Fruit fly (Drosophila melanogaster) whole organism, embryonic: ENCODE results near the gene sws.
A peak's percentile ranks its signal among the peaks of the same experiment; 100 is the strongest.

Experiments
- Awh ChIP-seq: fragments of 200-800 bp; sonication (Bioruptor generic); IDR thresholded peaks from 2 replicates; pipeline ENCODE4, ENCODE4 v1.3.6; 2022; ENCODE audit warnings: missing biosample characterization, missing genetic modification characterization
- CG10209 ChIP-seq: fragments of 200-800 bp; sonication (Bioruptor generic); optimal IDR thresholded peaks from 3 replicates; lab custom pipeline; 2017; ENCODE audit warnings: missing biosample characterization, mild to moderate bottlenecking, missing genetic modification characterization, missing genetic modification reagents
- CG10321 ChIP-seq: fragments of 200-800 bp; sonication (Bioruptor generic); IDR thresholded peaks from 2 replicates; pipeline ENCODE4 v1.3.6; 2022; ENCODE audit warnings: missing biosample characterization, missing genetic modification characterization
- CG10979 ChIP-seq: fragments of 200-800 bp; sonication (Bioruptor generic); optimal IDR thresholded peaks from 2 replicates; lab custom pipeline; 2018; ENCODE audit warnings: missing biosample characterization, mild to moderate bottlenecking, missing genetic modification characterization, moderate library complexity
- CG11085 ChIP-seq: fragments of 200-800 bp; sonication (Bioruptor generic); IDR thresholded peaks from 2 replicates; pipeline ENCODE4 v1.3.6; 2022; ENCODE audit warnings: missing biosample characterization, missing genetic modification characterization
- CG11560 ChIP-seq: fragments of 200-800 bp; sonication (Bioruptor generic); IDR thresholded peaks from 3 replicates; pipeline ENCODE4 v1.3.6; 2022; ENCODE audit warnings: missing biosample characterization, missing genetic modification characterization
- CG11696 ChIP-seq: fragments of 200-800 bp; sonication (Bioruptor generic); IDR thresholded peaks from 2 replicates; pipeline ENCODE4 v1.3.6; 2022; ENCODE audit warnings: missing biosample characterization, missing genetic modification characterization
- CG1233 ChIP-seq: fragments of 200-800 bp; sonication (Bioruptor generic); optimal IDR thresholded peaks from 4 replicates; lab custom pipeline; 2018; ENCODE audit warnings: missing biosample characterization, mild to moderate bottlenecking, missing genetic modification characterization
- CG14965 ChIP-seq: fragments of 200-800 bp; sonication (Bioruptor generic); optimal IDR thresholded peaks from 2 replicates; lab custom pipeline; 2016; ENCODE audit warnings: missing biosample characterization, missing genetic modification characterization, borderline replicate concordance
- CG15269 ChIP-seq: fragments of 200-800 bp; sonication (Bioruptor generic); optimal IDR thresholded peaks from 2 replicates; lab custom pipeline; 2018; ENCODE audit warnings: missing biosample characterization, mild to moderate bottlenecking, missing genetic modification characterization, moderate library complexity
- CG15479 ChIP-seq: fragments of 200-800 bp; sonication (Bioruptor generic); optimal IDR thresholded peaks from 3 replicates; lab custom pipeline; 2019; ENCODE audit warnings: missing biosample characterization, mild to moderate bottlenecking, missing genetic modification characterization, moderate library complexity
- CG1603 ChIP-seq: fragments of 200-800 bp; sonication (Bioruptor generic); optimal IDR thresholded peaks from 2 replicates; lab custom pipeline; 2019; ENCODE audit warnings: missing biosample characterization, mild to moderate bottlenecking, missing genetic modification characterization, moderate library complexity
- CG16813 ChIP-seq: fragments of 200-800 bp; sonication (Bioruptor generic); IDR thresholded peaks from 3 replicates; pipeline ENCODE4 v1.3.6; 2022; ENCODE audit warnings: missing biosample characterization, missing genetic modification characterization; ENCODE audit not compliant: partially characterized antibody
- CG17359 ChIP-seq: fragments of 200-800 bp; sonication (Bioruptor generic); optimal IDR thresholded peaks from 3 replicates; lab custom pipeline; 2018; ENCODE audit warnings: missing biosample characterization, mild to moderate bottlenecking, missing genetic modification characterization, moderate library complexity
- CG18476 ChIP-seq: fragments of 200-800 bp; sonication (Bioruptor generic); optimal IDR thresholded peaks from 2 replicates; lab custom pipeline; 2016; ENCODE audit warnings: missing biosample characterization, mild to moderate bottlenecking, missing genetic modification characterization
- CG2199 ChIP-seq: fragments of 200-800 bp; sonication (Bioruptor generic); IDR thresholded peaks from 3 replicates; pipeline ENCODE4 v1.3.6; 2022; ENCODE audit warnings: missing biosample characterization, missing genetic modification characterization
- CG3407 ChIP-seq: fragments of 200-800 bp; sonication (Bioruptor generic); optimal IDR thresholded peaks from 2 replicates; lab custom pipeline; 2018; ENCODE audit warnings: missing biosample characterization, mild to moderate bottlenecking, missing genetic modification characterization
- CG34422 ChIP-seq: fragments of 200-800 bp; sonication (Bioruptor generic); IDR thresholded peaks from 3 replicates; pipeline ENCODE4 v1.3.6; 2022; ENCODE audit warnings: missing biosample characterization, missing genetic modification characterization
- CG3726 ChIP-seq: fragments of 200-800 bp; sonication (Bioruptor generic); IDR thresholded peaks from 3 replicates; pipeline ENCODE4, ENCODE4 v1.3.6; 2022; ENCODE audit warnings: missing biosample characterization, missing genetic modification characterization
- CG42726 ChIP-seq: fragments of 200-800 bp; sonication (Bioruptor generic); IDR thresholded peaks from 2 replicates; pipeline ENCODE4 v1.3.6; 2022; ENCODE audit warnings: missing biosample characterization, missing genetic modification characterization; ENCODE audit not compliant: partially characterized antibody
- CG4617 ChIP-seq: fragments of 200-800 bp; sonication (Bioruptor generic); optimal IDR thresholded peaks from 3 replicates; lab custom pipeline; 2016; ENCODE audit warnings: missing biosample characterization, missing genetic modification characterization, borderline replicate concordance
- CG7357 ChIP-seq: fragments of 200-800 bp; sonication (Bioruptor generic); IDR thresholded peaks from 3 replicates; pipeline ENCODE4 v1.3.6; 2022; ENCODE audit warnings: missing biosample characterization, missing genetic modification characterization
- CG7839 ChIP-seq: fragments of 200-800 bp; sonication (Bioruptor generic); optimal IDR thresholded peaks from 3 replicates; lab custom pipeline; 2018; ENCODE audit warnings: missing biosample characterization, mild to moderate bottlenecking, missing genetic modification characterization, moderate library complexity
- CG8281 ChIP-seq: fragments of 200-800 bp; sonication (Bioruptor generic); optimal IDR thresholded peaks from 2 replicates; lab custom pipeline; 2018; ENCODE audit warnings: missing biosample characterization, mild to moderate bottlenecking, missing genetic modification characterization, moderate library complexity
- CG9437 ChIP-seq: fragments of 200-800 bp; sonication (Bioruptor generic); optimal IDR thresholded peaks from 2 replicates; lab custom pipeline; 2018; ENCODE audit warnings: missing biosample characterization, mild to moderate bottlenecking, missing genetic modification characterization
- CkIIα-i1 ChIP-seq: fragments of 200-800 bp; sonication (Bioruptor generic); IDR thresholded peaks from 2 replicates; pipeline ENCODE4 v1.3.6; 2022; ENCODE audit warnings: missing biosample characterization, missing genetic modification characterization
- CrebB ChIP-seq: fragments of 200-800 bp; sonication (Bioruptor generic); optimal IDR thresholded peaks from 3 replicates; lab custom pipeline; 2018; ENCODE audit warnings: missing biosample characterization, mild to moderate bottlenecking, missing genetic modification characterization
- Dad ChIP-seq: fragments of 200-800 bp; sonication (Bioruptor generic); optimal IDR thresholded peaks from 3 replicates; lab custom pipeline; 2016; ENCODE audit warnings: missing biosample characterization, missing genetic modification characterization
- Doc3 ChIP-seq: fragments of 200-800 bp; sonication (Bioruptor generic); IDR thresholded peaks from 3 replicates; pipeline ENCODE4 v1.3.6; 2022; ENCODE audit warnings: missing biosample characterization, missing genetic modification characterization; ENCODE audit not compliant: partially characterized antibody
- Drgx ChIP-seq: fragments of 200-800 bp; sonication (Bioruptor generic); IDR thresholded peaks from 2 replicates; pipeline ENCODE4 v1.3.6; 2022; ENCODE audit warnings: missing biosample characterization, missing genetic modification characterization
- E2f1 ChIP-seq: fragments of 200-800 bp; sonication (Bioruptor generic); IDR thresholded peaks from 2 replicates; pipeline ENCODE4 v1.3.6; 2022; ENCODE audit warnings: missing biosample characterization, missing genetic modification characterization
- Hmx ChIP-seq: fragments of 200-800 bp; sonication (Bioruptor generic); optimal IDR thresholded peaks from 2 replicates; lab custom pipeline; 2016; ENCODE audit warnings: missing biosample characterization, missing genetic modification characterization
- Mad ChIP-seq: fragments of 200-800 bp; sonication (Bioruptor generic); optimal IDR thresholded peaks from 2 replicates; lab custom pipeline; 2016; ENCODE audit warnings: missing biosample characterization, missing genetic modification characterization
- Mrtf ChIP-seq: fragments of 200-800 bp; sonication (Bioruptor generic); IDR thresholded peaks from 3 replicates; pipeline ENCODE4 v1.3.6; 2022; ENCODE audit warnings: missing biosample characterization, missing genetic modification characterization
- NK7.1 ChIP-seq: fragments of 200-800 bp; sonication (Bioruptor generic); optimal IDR thresholded peaks from 3 replicates; lab custom pipeline; 2016; ENCODE audit warnings: missing biosample characterization, missing genetic modification characterization
- ac ChIP-seq: fragments of 200-800 bp; sonication (Bioruptor generic); optimal IDR thresholded peaks from 3 replicates; lab custom pipeline; 2017; ENCODE audit warnings: missing biosample characterization, mild to moderate bottlenecking, missing genetic modification characterization
- chm ChIP-seq: fragments of 200-800 bp; sonication (Bioruptor generic); IDR thresholded peaks from 2 replicates; pipeline ENCODE4 v1.3.6; 2022; ENCODE audit warnings: missing biosample characterization, missing genetic modification characterization
- ewg ChIP-seq: fragments of 200-800 bp; sonication (Bioruptor generic); optimal IDR thresholded peaks from 3 replicates; lab custom pipeline; 2017; ENCODE audit warnings: mild to moderate bottlenecking, missing biosample characterization, missing genetic modification reagents, missing genetic modification characterization
- fd3F ChIP-seq: fragments of 200-800 bp; sonication (Bioruptor generic); optimal IDR thresholded peaks from 2 replicates; lab custom pipeline; 2018; ENCODE audit warnings: missing biosample characterization, mild to moderate bottlenecking, missing genetic modification characterization, moderate library complexity
- h ChIP-seq: fragments of >200 bp; optimal IDR thresholded peaks from 2 replicates; lab custom pipeline; 2017
- ind ChIP-seq: fragments of 200-800 bp; sonication (Bioruptor generic); optimal IDR thresholded peaks from 3 replicates; lab custom pipeline; 2016; ENCODE audit warnings: missing biosample characterization, missing genetic modification characterization
- kni ChIP-seq: fragments of 200-800 bp; sonication (Bioruptor generic); optimal IDR thresholded peaks from 3 replicates; lab custom pipeline; 2017; ENCODE audit warnings: mild to moderate bottlenecking, missing biosample characterization, missing genetic modification reagents, missing genetic modification characterization
- luna ChIP-seq: fragments of 200-800 bp; sonication (Bioruptor generic); optimal IDR thresholded peaks from 2 replicates; lab custom pipeline; 2016; ENCODE audit warnings: missing biosample characterization, missing genetic modification characterization
- phol ChIP-seq: fragments of 200-800 bp; sonication (Bioruptor generic); optimal IDR thresholded peaks from 3 replicates; lab custom pipeline; 2018; ENCODE audit warnings: missing biosample characterization, mild to moderate bottlenecking, missing genetic modification characterization, moderate library complexity
- row ChIP-seq: fragments of 200-800 bp; sonication (Bioruptor generic); IDR thresholded peaks from 3 replicates; pipeline ENCODE4 v1.3.6; 2022; ENCODE audit warnings: missing biosample characterization, missing genetic modification characterization
- sob ChIP-seq: fragments of 200-800 bp; sonication (Bioruptor generic); IDR thresholded peaks from 2 replicates; pipeline ENCODE4 v1.3.6; 2022; ENCODE audit warnings: missing biosample characterization, missing genetic modification characterization
- tin ChIP-seq: fragments of 200-800 bp; sonication (Bioruptor generic); optimal IDR thresholded peaks from 3 replicates; lab custom pipeline; 2016; ENCODE audit warnings: missing biosample characterization, missing genetic modification characterization
- vvl ChIP-seq: fragments of 200-800 bp; sonication (Bioruptor generic); IDR thresholded peaks from 2 replicates; pipeline ENCODE4 v1.3.6; 2022; ENCODE audit warnings: missing biosample characterization, missing genetic modification characterization

The sws gene

dm6 chrX:7937588-7938481 lies 30.2 kb downstream of the sws start (continued):
- peak; percentile 70; the same call in 1 of the 3 replicates for TF ChIP-seq CG3726
- TF ChIP-seq Awh (GFP tag; lab: Robert Waterston, UW) = peak; percentile 70; the same call in 1 of the 2 replicates
- TF ChIP-seq fd3F (GFP tag; lab: Kevin White, UChicago) = peak; percentile 14
- 0 out of 2 replicates have a peak, but pooled peaks have one; percentile 36 for TF ChIP-seq sob
- peak; percentile 92 for TF ChIP-seq phol
- no peak for TF ChIP-seq CkIIα-i1 (GFP tag; lab: Robert Waterston, UW)
- TF ChIP-seq ewg = peak; percentile 80
- peak; percentile 9; the same call in 1 of the 2 replicates for TF ChIP-seq CG10321 (GFP tag; lab: Robert Waterston, UW)
- TF ChIP-seq CG7357 = peak; percentile 58; the same call in 2 of the 3 replicates
- peak; percentile 87 for TF ChIP-seq kni (GFP tag; lab: Kevin White, UChicago)
- TF ChIP-seq row = peak; percentile 78
- no peak for TF ChIP-seq CG11085 (GFP tag; lab: Robert Waterston, UW)
- peak; percentile 46 for TF ChIP-seq Mad (GFP tag; lab: Kevin White, UChicago)
- TF ChIP-seq CG7839 = peak; percentile 87
- TF ChIP-seq CG10209 (GFP tag; lab: Kevin White, UChicago) = peak; percentile 82
- TF ChIP-seq CG4617 (GFP tag; lab: Kevin White, UChicago) = peak; percentile 45
- TF ChIP-seq E2f1 (GFP tag; lab: Robert Waterston, UW) = peak; percentile 58
- TF ChIP-seq CG1603 (tag; lab: Kevin White, UChicago) = peak; percentile 18
- TF ChIP-seq CG17359 (tag; lab: Kevin White, UChicago) = peak; percentile 77
- TF ChIP-seq Drgx = peak; percentile 82
- TF ChIP-seq NK7.1 = peak; percentile 61
- peak; percentile 82 for TF ChIP-seq tin
- TF ChIP-seq CrebB (tag; lab: Kevin White, UChicago) = peak; percentile 2
- TF ChIP-seq luna (GFP tag; lab: Kevin White, UChicago) = no peak
- no peak for TF ChIP-seq Hmx (GFP tag; lab: Kevin White, UChicago)
- peak; percentile 94 for TF ChIP-seq CG15479
- peak; percentile 75 for TF ChIP-seq ind (GFP tag; lab: Kevin White, UChicago)
- TF ChIP-seq chm (GFP tag; lab: Robert Waterston, UW) = peak; percentile 54; the same call in 1 of the 2 replicates
- TF ChIP-seq CG8281 (tag; lab: Kevin White, UChicago) = peak; percentile 65
- peak; percentile 42; the same call in 2 of the 3 replicates for TF ChIP-seq CG11560 (tag; lab: Robert Waterston, UW)
- TF ChIP-seq CG14965 = peak; percentile 23
- peak; percentile 87 for TF ChIP-seq CG9437 (GFP tag; lab: Kevin White, UChicago)
- 0 out of 2 replicates have a peak, but pooled peaks have one; percentile 29 for TF ChIP-seq CG11696 (GFP tag; lab: Robert Waterston, UW)
- TF ChIP-seq h (lab: Kevin White, UChicago) = no peak
- TF ChIP-seq CG2199 (GFP tag; lab: Robert Waterston, UW) = no peak
- no peak for TF ChIP-seq Doc3
- TF ChIP-seq ac (GFP tag; lab: Kevin White, UChicago) = peak; percentile 32
- TF ChIP-seq CG42726 = no peak
- peak; percentile 59 for TF ChIP-seq Dad (GFP tag; lab: Kevin White, UChicago)
- TF ChIP-seq vvl = peak; percentile 73
- TF ChIP-seq Mrtf (GFP tag; lab: Robert Waterston, UW) = 0 out of 3 replicates have a peak, but pooled peaks have one; percentile 9
- TF ChIP-seq CG1233 (GFP tag; lab: Kevin White, UChicago) = peak; percentile 77
- TF ChIP-seq CG16813 (GFP tag; lab: Robert Waterston, UW) = no peak; the same call in 2 of the 3 replicates
- peak; percentile 90 for TF ChIP-seq CG10979 (tag; lab: Kevin White, UChicago)
- peak; percentile 66 for TF ChIP-seq CG18476
- peak; percentile 76 for TF ChIP-seq CG3407 (GFP tag; lab: Kevin White, UChicago)
- TF ChIP-seq CG34422 = peak; percentile 58; the same call in 2 of the 3 replicates
- TF ChIP-seq CG15269 = peak; percentile 76
